Worm (Caenorhabditis elegans): Measurements from ENCODE around the gene dct-16.
"Not testable (repeated sequence)": the region's sequence is repeated elsewhere in the genome, so short reads cannot be mapped to it uniquely, and the experiment has no call there.

Gene dct-16

ce11 chrV:20513661-20514060 lies 14.8 kb upstream of the dct-16 start, which contains the start of gene Y38H6C.8:
Y38H6C.8 (plus strand) TSS chrV:20513961.
- not testable (repeated sequence) for TF ChIP-seq W03F9.2, him-1, dao-5 (tag; optimal IDR thresholded peaks at IDR 0.05)

ce11 chrV:20509427-20509826 lies 10.6 kb upstream of the dct-16 start:
- TF ChIP-seq dao-5 (tag; optimal IDR thresholded peaks at IDR 0.05) (no peak), him-1 (tag; optimal IDR thresholded peaks at IDR 0.05) (no peak), W03F9.2 (tag; optimal IDR thresholded peaks at IDR 0.05) (no peak)

ce11 chrV:20506542-20506941 lies 7.7 kb upstream of the dct-16 start:
- TF ChIP-seq dao-5 (tag; optimal IDR thresholded peaks at IDR 0.05) (no peak), W03F9.2 (tag; optimal IDR thresholded peaks at IDR 0.05) (no peak), him-1 (tag; optimal IDR thresholded peaks at IDR 0.05) (no peak)

- TF ChIP-seq him-1 (tag; optimal IDR thresholded peaks at IDR 0.05) (no peak), W03F9.2 (tag; optimal IDR thresholded peaks at IDR 0.05) (no peak), dao-5 (tag; optimal IDR thresholded peaks at IDR 0.05) (no peak)
Measured at ce11 chrV:20504997-20505396, 6.1 kb upstream of the dct-16 start, which contains the start of gene Y38H6C.4. Y38H6C.4 (minus strand) TSS chrV:20505097.

- TF ChIP-seq him-1 (tag; optimal IDR thresholded peaks at IDR 0.05), result no peak
- TF ChIP-seq W03F9.2 (tag; optimal IDR thresholded peaks at IDR 0.05), result no peak
- TF ChIP-seq dao-5 (tag; optimal IDR thresholded peaks at IDR 0.05), result no peak
Measured at ce11 chrV:20500405-20500804, 1.5 kb upstream of the dct-16 start, which contains the start of gene dct-14. dct-14 (minus strand) TSS chrV:20500505.

- TF ChIP-seq W03F9.2 (tag; optimal IDR thresholded peaks at IDR 0.05), result no peak
- TF ChIP-seq him-1 (tag; optimal IDR thresholded peaks at IDR 0.05), result no peak
- no peak for TF ChIP-seq dao-5 (tag; optimal IDR thresholded peaks at IDR 0.05)
Measured at ce11 chrV:20499642-20500041, 785 bp upstream of the dct-16 start.

ce11 chrV:20497537-20497936 lies 1.3 kb downstream of the dct-16 start:
- TF ChIP-seq dao-5 (tag; optimal IDR thresholded peaks at IDR 0.05) (no peak), him-1 (tag; optimal IDR thresholded peaks at IDR 0.05) (no peak), W03F9.2 (tag; optimal IDR thresholded peaks at IDR 0.05) (no peak)

ce11 chrV:20493271-20494231 lies 5.3 kb downstream of the dct-16 start, which contains the start of gene B0250.5:
B0250.5 (plus strand) TSS chrV:20493924.
- TF ChIP-seq W03F9.2 (tag; optimal IDR thresholded peaks at IDR 0.05), result no peak
- TF ChIP-seq him-1 (tag; optimal IDR thresholded peaks at IDR 0.05), result no peak
- no peak for TF ChIP-seq dao-5 (tag; optimal IDR thresholded peaks at IDR 0.05)

- no peak for TF ChIP-seq dao-5 (tag; optimal IDR thresholded peaks at IDR 0.05)
- TF ChIP-seq him-1 (tag; optimal IDR thresholded peaks at IDR 0.05), result no peak
- TF ChIP-seq W03F9.2 (tag; optimal IDR thresholded peaks at IDR 0.05), result no peak
Measured at ce11 chrV:20492385-20492784, 6.5 kb downstream of the dct-16 start, which contains the start of gene srbc-79. srbc-79 (minus strand) TSS chrV:20492485.

- no peak for TF ChIP-seq W03F9.2 (tag; optimal IDR thresholded peaks at IDR 0.05)
- no peak for TF ChIP-seq him-1 (tag; optimal IDR thresholded peaks at IDR 0.05)
Measured at ce11 chrV:20489102-20489501, 9.8 kb downstream of the dct-16 start, which contains the start of gene srbc-78. srbc-78 (minus strand) TSS chrV:20489202.

- no peak for TF ChIP-seq W03F9.2 (tag; optimal IDR thresholded peaks at IDR 0.05)
- no peak for TF ChIP-seq dao-5 (tag; optimal IDR thresholded peaks at IDR 0.05)
- no peak for TF ChIP-seq him-1 (tag; optimal IDR thresholded peaks at IDR 0.05)
Measured at ce11 chrV:20486549-20486948, 12.3 kb downstream of the dct-16 start.

ce11 chrV:20485285-20485684 lies 13.6 kb downstream of the dct-16 start, which contains the start of gene dhcr-7:
dhcr-7 (minus strand) TSS chrV:20485385.
- TF ChIP-seq him-1 (tag; optimal IDR thresholded peaks at IDR 0.05) (no peak), dao-5 (tag; optimal IDR thresholded peaks at IDR 0.05) (no peak), W03F9.2 (tag; optimal IDR thresholded peaks at IDR 0.05) (no peak)

- TF ChIP-seq W03F9.2 (tag; optimal IDR thresholded peaks at IDR 0.05) (no peak), dao-5 (tag; optimal IDR thresholded peaks at IDR 0.05) (no peak), him-1 (tag; optimal IDR thresholded peaks at IDR 0.05) (no peak)
Measured at ce11 chrV:20480790-20481189, 18.1 kb downstream of the dct-16 start.

Data from whole organism, L4/young adult.